Worm (Caenorhabditis elegans) whole organism, young adult: Measurements from ENCODE around the gene C30G12.6.
A peak's percentile ranks its signal among the peaks of the same experiment; 100 is the strongest.

Experiments used
- B0035.1 ChIP-seq: sonication (generic microtip); optimal IDR thresholded peaks from 2 replicates; lab custom pipeline; 2016; ENCODE audit warnings: missing genetic modification characterization, mild to moderate bottlenecking, missing compliant biosample characterization, missing genotype, missing genetic modification reagents
- B0336.3 ChIP-seq: fragments of 200-800 bp; sonication (Bioruptor generic); IDR thresholded peaks from 2 replicates; pipeline ENCODE4 v1.3.6; 2022; ENCODE audit warnings: missing genetic modification characterization, missing compliant biosample characterization
- D2030.7 ChIP-seq: fragments of 200-800 bp; sonication (Bioruptor generic); IDR thresholded peaks from 2 replicates; pipeline ENCODE4 v1.3.6; 2022; ENCODE audit warnings: missing genetic modification reagents, missing genetic modification characterization, missing compliant biosample characterization
- F33H1.4 ChIP-seq: fragments of 200-800 bp; sonication (Bioruptor generic); IDR thresholded peaks from 2 replicates; pipeline ENCODE4 v1.3.6; 2022; ENCODE audit warnings: missing genetic modification reagents, missing genetic modification characterization, missing compliant biosample characterization
- F52B5.7 ChIP-seq: sonication (generic microtip); optimal IDR thresholded peaks from 2 replicates; lab custom pipeline; 2016; ENCODE audit warnings: mild to moderate bottlenecking, missing genetic modification characterization, missing compliant biosample characterization
- F57A8.1 ChIP-seq: fragments of 200-800 bp; sonication (Bioruptor generic); optimal IDR thresholded peaks from 2 replicates; lab custom pipeline; 2018; ENCODE audit warnings: mild to moderate bottlenecking, missing genetic modification characterization, moderate library complexity, missing compliant biosample characterization
- K11D2.4 ChIP-seq: fragments of 200-800 bp; sonication (Bioruptor generic); IDR thresholded peaks from 2 replicates; pipeline ENCODE4 v1.3.6; 2022; ENCODE audit warnings: missing genetic modification reagents, missing genetic modification characterization, missing compliant biosample characterization
- Y53G8AR.9 ChIP-seq: fragments of 200-800 bp; sonication (Bioruptor generic); conservative IDR thresholded peaks from 2 replicates; pipeline ENCODE4 v1.3.6; 2022; ENCODE audit warnings: missing genetic modification reagents, missing genetic modification characterization, missing compliant biosample characterization
- aptf-2 ChIP-seq: fragments of 200-800 bp; sonication (Bioruptor generic); conservative IDR thresholded peaks from 2 replicates; pipeline ENCODE4 v1.3.6; 2022; ENCODE audit warnings: missing genetic modification reagents, missing genetic modification characterization, missing compliant biosample characterization
- attf-6 ChIP-seq: fragments of 200-800 bp; sonication (Bioruptor generic); IDR thresholded peaks from 2 replicates; pipeline ENCODE4 v1.3.6; 2022; ENCODE audit warnings: missing genetic modification reagents, missing genetic modification characterization, missing compliant biosample characterization
- bed-2 ChIP-seq: fragments of 200-800 bp; sonication (Bioruptor generic); IDR thresholded peaks from 2 replicates; pipeline ENCODE4 v1.3.6; 2022; ENCODE audit warnings: missing genetic modification reagents, missing genetic modification characterization, missing compliant biosample characterization
- cebp-1 ChIP-seq, 2 experiments: fragments of 200-800 bp in 1 of 2; sonication (Bioruptor generic) in 1 of 2; sonication (generic microtip) in 1 of 2; IDR thresholded peaks in 1 of 2; optimal IDR thresholded peaks in 1 of 2; 2 replicates each; pipeline versions ENCODE4 v1.3.6 to Lab custom; 2017 to 2022; ENCODE audit warnings: missing compliant biosample characterization in 2 of 2, missing genetic modification characterization in 2 of 2, mild to moderate bottlenecking in 1 of 2, missing genetic modification reagents in 1 of 2, moderate library complexity in 1 of 2
- ceh-27 ChIP-seq: fragments of 200-800 bp; sonication (Bioruptor generic); optimal IDR thresholded peaks from 2 replicates; lab custom pipeline; 2018; ENCODE audit warnings: mild to moderate bottlenecking, missing genetic modification characterization, moderate library complexity, missing compliant biosample characterization
- ceh-40 ChIP-seq: fragments of 200-800 bp; sonication (Bioruptor generic); IDR thresholded peaks from 2 replicates; pipeline ENCODE4 v1.3.6; 2022; ENCODE audit warnings: missing genetic modification characterization, missing compliant biosample characterization
- ceh-91 ChIP-seq: fragments of 200-800 bp; sonication (Bioruptor generic); IDR thresholded peaks from 2 replicates; pipeline ENCODE4 v1.3.6; 2022; ENCODE audit warnings: missing genetic modification reagents, missing genetic modification characterization, missing compliant biosample characterization
- chd-7 ChIP-seq: sonication (generic microtip); optimal IDR thresholded peaks from 2 replicates; lab custom pipeline; 2016; ENCODE audit warnings: mild to moderate bottlenecking, missing genetic modification characterization, moderate library complexity, missing compliant biosample characterization
- efl-1 ChIP-seq: fragments of 150-350 bp; optimal IDR thresholded peaks from 2 replicates; lab custom pipeline; 2014; ENCODE audit warnings: missing biosample characterization, missing genetic modification reagents, missing genetic modification characterization
- hlh-12 ChIP-seq: sonication (generic microtip); optimal IDR thresholded peaks from 2 replicates; lab custom pipeline; 2016; ENCODE audit warnings: missing genetic modification characterization, missing compliant biosample characterization
- hlh-26 ChIP-seq: fragments of 200-800 bp; sonication (Bioruptor generic); conservative IDR thresholded peaks from 2 replicates; pipeline ENCODE4 v1.3.6; 2022; ENCODE audit warnings: missing genetic modification reagents, missing genetic modification characterization, missing compliant biosample characterization
- hsf-1 ChIP-seq: fragments of 200-800 bp; sonication (Bioruptor generic); IDR thresholded peaks from 2 replicates; pipeline ENCODE4 v1.3.6; 2022; ENCODE audit warnings: missing genetic modification reagents, missing genetic modification characterization, missing compliant biosample characterization
- lin-26 ChIP-seq: fragments of 200-800 bp; sonication (Bioruptor generic); IDR thresholded peaks from 2 replicates; pipeline ENCODE4 v1.3.6; 2022; ENCODE audit warnings: missing genetic modification reagents, missing genetic modification characterization, missing compliant biosample characterization
- lir-1 ChIP-seq: fragments of 200-800 bp; sonication (Bioruptor generic); conservative IDR thresholded peaks from 2 replicates; pipeline ENCODE4 v1.3.6; 2022; ENCODE audit warnings: missing genetic modification reagents, missing genetic modification characterization, missing compliant biosample characterization
- mes-4 ChIP-seq: sonication (generic microtip); optimal IDR thresholded peaks from 2 replicates; lab custom pipeline; 2016; ENCODE audit warnings: missing genotype, missing genetic modification characterization, missing compliant biosample characterization
- mxl-1 ChIP-seq: sonication (generic microtip); optimal IDR thresholded peaks from 2 replicates; lab custom pipeline; 2016; ENCODE audit warnings: missing genetic modification characterization, missing compliant biosample characterization
- nfya-1 ChIP-seq: sonication (generic microtip); optimal IDR thresholded peaks from 2 replicates; lab custom pipeline; 2017; ENCODE audit warnings: antibody characterized with exemption, missing compliant biosample characterization, missing genetic modification characterization, borderline replicate concordance; ENCODE audit not compliant: insufficient read depth
- nfya-2 ChIP-seq: fragments of 200-800 bp; sonication (Bioruptor generic); IDR thresholded peaks from 2 replicates; pipeline ENCODE4 v1.3.6; 2022; ENCODE audit warnings: missing genetic modification reagents, missing genetic modification characterization, missing compliant biosample characterization
- nfyb-1 ChIP-seq: fragments of 200-800 bp; sonication (Bioruptor generic); IDR thresholded peaks from 2 replicates; pipeline ENCODE4 v1.3.6; 2022; ENCODE audit warnings: missing genetic modification reagents, missing genetic modification characterization, missing compliant biosample characterization
- nhr-120 ChIP-seq: fragments of 200-800 bp; sonication (Bioruptor generic); IDR thresholded peaks from 2 replicates; pipeline ENCODE4 v1.3.6; 2022; ENCODE audit warnings: missing genetic modification characterization, missing compliant biosample characterization
- nhr-80 ChIP-seq: sonication (generic microtip); optimal IDR thresholded peaks from 2 replicates; lab custom pipeline; 2016; ENCODE audit warnings: missing genetic modification characterization, missing compliant biosample characterization
- nhr-90 ChIP-seq: sonication (generic microtip); optimal IDR thresholded peaks from 2 replicates; lab custom pipeline; 2016; ENCODE audit warnings: missing genotype, mild to moderate bottlenecking, missing genetic modification characterization, missing compliant biosample characterization
- sea-2 ChIP-seq: fragments of 200-800 bp; sonication (Bioruptor generic); IDR thresholded peaks from 2 replicates; pipeline ENCODE4 v1.3.6; 2022; ENCODE audit warnings: missing genetic modification characterization, missing compliant biosample characterization
- snpc-1.3 ChIP-seq: sonication (generic microtip); optimal IDR thresholded peaks from 2 replicates; lab custom pipeline; 2017; ENCODE audit warnings: missing genetic modification characterization, mild to moderate bottlenecking, missing compliant biosample characterization, antibody characterized with exemption, moderate library complexity, missing genotype, missing genetic modification reagents; ENCODE audit not compliant: insufficient read depth
- snpc-4 ChIP-seq, 5 experiments: fragments of 150-350 bp in 1 of 5; sonication (generic microtip) in 4 of 5; optimal IDR thresholded peaks; 2 replicates each; lab custom pipeline; 2014 to 2018; ENCODE audit warnings: missing genetic modification characterization in 5 of 5, missing biosample characterization in 3 of 5, antibody characterized with exemption in 2 of 5, mild to moderate bottlenecking in 2 of 5, missing compliant biosample characterization in 2 of 5, missing genotype in 2 of 5, moderate library complexity in 2 of 5, missing genetic modification reagents in 1 of 5
- somi-1 ChIP-seq: fragments of 200-800 bp; sonication (Bioruptor generic); optimal IDR thresholded peaks from 2 replicates; lab custom pipeline; 2018; ENCODE audit warnings: mild to moderate bottlenecking, missing genetic modification characterization, missing compliant biosample characterization
- tbp1 ChIP-seq: fragments of 200-800 bp; sonication (Bioruptor generic); optimal IDR thresholded peaks from 2 replicates; lab custom pipeline; 2018; ENCODE audit warnings: mild to moderate bottlenecking, missing genetic modification characterization, missing compliant biosample characterization
- tbx-9 ChIP-seq: sonication (generic microtip); optimal IDR thresholded peaks from 2 replicates; lab custom pipeline; 2016; ENCODE audit warnings: borderline replicate concordance, missing genetic modification characterization, inconsistent platforms, missing compliant biosample characterization
- unc-62 ChIP-seq: fragments of 150-350 bp; optimal IDR thresholded peaks from 2 replicates; lab custom pipeline; 2014; ENCODE audit warnings: missing biosample characterization, missing genetic modification reagents, missing genetic modification characterization
- xnd-1 ChIP-seq: sonication (generic microtip); optimal IDR thresholded peaks from 2 replicates; lab custom pipeline; 2016; ENCODE audit warnings: missing genotype, missing genetic modification reagents, missing genetic modification characterization, missing compliant biosample characterization
- zfh-2 ChIP-seq: fragments of 200-800 bp; sonication (Bioruptor generic); conservative IDR thresholded peaks from 2 replicates; pipeline ENCODE4 v1.3.6; 2022; ENCODE audit warnings: missing genetic modification reagents, missing genetic modification characterization, missing compliant biosample characterization
- ztf-18 ChIP-seq: sonication (generic microtip); optimal IDR thresholded peaks from 2 replicates; lab custom pipeline; 2016; ENCODE audit warnings: missing genotype, mild to moderate bottlenecking, missing genetic modification characterization, missing compliant biosample characterization
- ztf-22 ChIP-seq: fragments of 200-800 bp; sonication (Bioruptor generic); optimal IDR thresholded peaks from 2 replicates; lab custom pipeline; 2018; ENCODE audit warnings: mild to moderate bottlenecking, missing genetic modification characterization, moderate library complexity, missing compliant biosample characterization
- ztf-25 ChIP-seq: fragments of 200-800 bp; sonication (Bioruptor generic); IDR thresholded peaks from 2 replicates; pipeline ENCODE4 v1.3.6; 2022; ENCODE audit warnings: missing genetic modification reagents, missing genetic modification characterization, missing compliant biosample characterization
- ztf-28 ChIP-seq: fragments of 200-800 bp; sonication (Bioruptor generic); IDR thresholded peaks from 2 replicates; pipeline ENCODE4 v1.3.6; 2022; ENCODE audit warnings: missing genetic modification reagents, missing genetic modification characterization, missing compliant biosample characterization
- ztf-3 ChIP-seq: fragments of 200-800 bp; sonication (Bioruptor generic); optimal IDR thresholded peaks from 2 replicates; lab custom pipeline; 2018; ENCODE audit warnings: mild to moderate bottlenecking, missing genetic modification characterization, missing compliant biosample characterization

Gene C30G12.6

ce11 chrII:7280584-7280983 lies 15.2 kb downstream of the C30G12.6 start:
- TF ChIP-seq ztf-3 (GFP tag; lab: Kevin White, UChicago) = no peak
- TF ChIP-seq tbp1 (GFP tag; lab: Kevin White, UChicago) = no peak
- no peak for TF ChIP-seq bed-2
- TF ChIP-seq unc-62 (GFP tag; lab: Kevin White, UChicago) = peak; percentile 36
- TF ChIP-seq cebp-1 (GFP tag; IDR thresholded peaks at IDR 0.05; lab: Robert Waterston, UW) = no peak
- peak; percentile 38 for TF ChIP-seq cebp-1 (tag; optimal IDR thresholded peaks at IDR 0.05; lab: Kevin White, UChicago)
- TF ChIP-seq nhr-80 = peak; percentile 84
- TF ChIP-seq, all 124 proteins: peak for 3

DNA sequence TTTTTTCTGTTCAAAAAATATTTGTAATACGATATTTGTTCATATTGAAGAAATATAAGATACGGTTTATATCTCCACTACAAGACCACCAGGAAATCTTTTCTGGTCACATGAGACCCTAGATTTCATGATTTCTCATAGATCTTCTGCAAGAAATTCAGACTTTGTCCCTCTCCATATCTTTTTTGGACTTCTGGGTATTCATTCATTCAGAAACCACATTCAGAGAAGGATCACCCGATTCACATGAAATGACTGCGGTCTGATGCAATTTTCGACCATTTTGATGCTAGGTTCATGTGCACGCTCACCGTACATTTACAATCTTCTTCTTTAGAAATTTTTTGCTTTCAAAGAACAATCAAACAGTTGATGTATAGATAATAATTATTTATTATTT lies 16.0 kb downstream of the C30G12.6 start:
- TF ChIP-seq Y53G8AR.9 (GFP tag; lab: Robert Waterston, UW) (no peak), ztf-28 (GFP tag; lab: Robert Waterston, UW) (no peak), ceh-91 (GFP tag; lab: Robert Waterston, UW) (no peak), ceh-40 (GFP tag; lab: Robert Waterston, UW) (no peak), ztf-3 (GFP tag; lab: Kevin White, UChicago) (no peak), hsf-1 (GFP tag; lab: Robert Waterston, UW) (no peak), hlh-12 (tag; lab: Kevin White, UChicago) (no peak), snpc-4 (GFP tag; optimal IDR thresholded peaks at IDR 0.05; lab: Kevin White, UChicago) (no peak), snpc-4 (tag; optimal IDR thresholded peaks at IDR 0.05; lab: Kevin White, UChicago) (no peak), attf-6 (GFP tag; lab: Robert Waterston, UW) (no peak), ztf-25 (GFP tag; lab: Robert Waterston, UW) (no peak), B0336.3 (GFP tag; lab: Robert Waterston, UW) (no peak), tbx-9 (no peak), mxl-1 (tag; lab: Kevin White, UChicago) (no peak), nfya-1 (tag; lab: Kevin White, UChicago) (no peak), ztf-18 (tag; lab: Kevin White, UChicago) (no peak)

ce11 chrII:7277925-7278324 lies 17.9 kb downstream of the C30G12.6 start:
- TF ChIP-seq xnd-1 (tag; lab: Kevin White, UChicago) (no peak), somi-1 (GFP tag; lab: Kevin White, UChicago) (no peak), lin-26 (GFP tag; lab: Robert Waterston, UW) (no peak), nfyb-1 (no peak), nfya-1 (tag; lab: Kevin White, UChicago) (no peak), snpc-1.3 (tag; lab: Kevin White, UChicago) (no peak), D2030.7 (no peak), zfh-2 (no peak), lir-1 (no peak), hlh-26 (GFP tag; lab: Robert Waterston, UW) (no peak), cebp-1 (GFP tag; IDR thresholded peaks at IDR 0.05; lab: Robert Waterston, UW) (no peak), cebp-1 (tag; optimal IDR thresholded peaks at IDR 0.05; lab: Kevin White, UChicago) (no peak), nhr-90 (no peak), mxl-1 (tag; lab: Kevin White, UChicago) (no peak), sea-2 (no peak), K11D2.4 (GFP tag; lab: Robert Waterston, UW) (no peak)

DNA sequence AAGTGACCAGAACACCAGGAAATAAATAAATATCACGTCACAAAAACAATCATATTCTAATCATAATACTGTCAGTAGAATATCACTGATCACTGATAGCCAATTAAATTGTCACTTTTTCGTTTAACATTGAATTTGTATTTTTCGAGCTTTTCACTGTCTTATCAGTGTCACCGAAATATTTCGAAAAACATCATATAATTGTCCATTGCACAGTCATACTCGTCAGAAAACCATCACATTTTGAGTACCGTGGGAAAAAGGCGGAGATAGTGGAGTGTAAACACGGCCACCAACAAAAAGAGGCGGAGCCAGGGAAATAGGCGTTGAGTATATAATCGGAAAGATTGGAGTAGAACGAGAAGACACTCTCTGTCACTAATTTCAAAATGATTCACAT lies 18.6 kb downstream of the C30G12.6 start:
- TF ChIP-seq F57A8.1 (GFP tag; lab: Kevin White, UChicago) = no peak
- TF ChIP-seq hsf-1 (GFP tag; lab: Robert Waterston, UW) = no peak
- no peak for TF ChIP-seq B0035.1 (tag; lab: Kevin White, UChicago)
- TF ChIP-seq mes-4 (tag; lab: Kevin White, UChicago) = no peak
- TF ChIP-seq F33H1.4 = no peak
- no peak for TF ChIP-seq nfya-2
- TF ChIP-seq aptf-2 (GFP tag; lab: Robert Waterston, UW) = no peak
- TF ChIP-seq nhr-120 (GFP tag; lab: Robert Waterston, UW) = no peak
- no peak for TF ChIP-seq F52B5.7 (tag; lab: Kevin White, UChicago)
- peak; percentile 67 for TF ChIP-seq ztf-22 (GFP tag; lab: Kevin White, UChicago)
- no peak for TF ChIP-seq ztf-18 (tag; lab: Kevin White, UChicago)
- peak; percentile 90 for TF ChIP-seq nhr-80
- TF ChIP-seq chd-7 = no peak
- TF ChIP-seq efl-1 = no peak
- TF ChIP-seq ceh-27 (GFP tag; lab: Kevin White, UChicago) = no peak
